Worm (Caenorhabditis elegans): ENCODE data around the gene R160.3.

ce11 chrX:4408466-4408865, 42.3 kb upstream of the R160.3 start:
- no peak for TF ChIP-seq fax-1 (tag; optimal IDR thresholded peaks at IDR 0.05)
- no peak for TF ChIP-seq elt-2 (tag; optimal IDR thresholded peaks at IDR 0.05)
- no peak for TF ChIP-seq ama-1 (optimal IDR thresholded peaks at IDR 0.05)
- TF ChIP-seq hlh-8 (tag; optimal IDR thresholded peaks at IDR 0.05): no peak
- no peak for TF ChIP-seq che-1 (tag; optimal IDR thresholded peaks at IDR 0.05)
- no peak for TF ChIP-seq sox-2 (GFP tag; IDR thresholded peaks at IDR 0.05)
- no peak for TF ChIP-seq pat-9 (tag; optimal IDR thresholded peaks at IDR 0.05)
- TF ChIP-seq ceh-45 (GFP tag; IDR thresholded peaks at IDR 0.05): no peak
